Fruit fly (Drosophila melanogaster) whole organism, embryonic: ENCODE results near the gene CG14561.

Source experiments
- BEAF-32 ChIP-seq: fragments of 200-800 bp; sonication (Bioruptor generic); optimal IDR thresholded peaks from 3 replicates; lab custom pipeline; 2017; ENCODE audit warnings: missing biosample characterization, missing genetic modification characterization, mild to moderate bottlenecking, moderate library complexity, missing genetic modification reagents
- CG10267 ChIP-seq: fragments of 200-800 bp; sonication (Bioruptor generic); optimal IDR thresholded peaks from 2 replicates; lab custom pipeline; 2018; ENCODE audit warnings: missing biosample characterization, mild to moderate bottlenecking, missing genetic modification characterization, moderate library complexity
- CG10462 ChIP-seq: fragments of 200-800 bp; sonication (Bioruptor generic); optimal IDR thresholded peaks from 2 replicates; lab custom pipeline; 2016; ENCODE audit warnings: missing biosample characterization, missing genetic modification characterization
- CG11247 ChIP-seq: fragments of 200-800 bp; sonication (Bioruptor generic); IDR thresholded peaks from 2 replicates; pipeline ENCODE4 v1.3.6; 2022; ENCODE audit warnings: missing biosample characterization, missing genetic modification characterization
- CG11504 ChIP-seq: fragments of 200-800 bp; sonication (Bioruptor generic); optimal IDR thresholded peaks from 3 replicates; lab custom pipeline; 2019; ENCODE audit warnings: missing biosample characterization, mild to moderate bottlenecking, missing genetic modification characterization, moderate library complexity
- CG17361 ChIP-seq: fragments of 200-800 bp; sonication (Bioruptor generic); IDR thresholded peaks from 3 replicates; pipeline ENCODE4 v1.3.6; 2022; ENCODE audit warnings: missing biosample characterization, missing genetic modification characterization
- CG18764 ChIP-seq: fragments of 200-800 bp; sonication (Bioruptor generic); optimal IDR thresholded peaks from 3 replicates; lab custom pipeline; 2016; ENCODE audit warnings: missing biosample characterization, missing genetic modification characterization
- CG2678 ChIP-seq: fragments of 200-800 bp; sonication (Bioruptor generic); optimal IDR thresholded peaks from 3 replicates; lab custom pipeline; 2019; ENCODE audit warnings: missing biosample characterization, mild to moderate bottlenecking, missing genetic modification characterization, moderate library complexity
- CG4360 ChIP-seq: fragments of 200-800 bp; sonication (Bioruptor generic); IDR thresholded peaks from 2 replicates; pipeline ENCODE4 v1.3.6; 2022; ENCODE audit warnings: missing biosample characterization, missing genetic modification characterization
- CG4404 ChIP-seq: fragments of 200-800 bp; sonication (Bioruptor generic); IDR thresholded peaks from 2 replicates; pipeline ENCODE4 v1.3.6; 2022; ENCODE audit warnings: missing biosample characterization, missing genetic modification characterization
- CG6791 ChIP-seq: fragments of 200-800 bp; sonication (Bioruptor generic); IDR thresholded peaks from 3 replicates; pipeline ENCODE4 v1.3.6; 2022; ENCODE audit warnings: missing biosample characterization, missing genetic modification characterization; ENCODE audit not compliant: partially characterized antibody
- CG6854 ChIP-seq: fragments of 200-800 bp; sonication (Bioruptor generic); optimal IDR thresholded peaks from 3 replicates; lab custom pipeline; 2017; ENCODE audit warnings: missing biosample characterization, mild to moderate bottlenecking, missing genetic modification characterization
- CG7556 ChIP-seq: fragments of 200-800 bp; sonication (Bioruptor generic); optimal IDR thresholded peaks from 2 replicates; lab custom pipeline; 2017; ENCODE audit warnings: missing biosample characterization, mild to moderate bottlenecking, missing genetic modification characterization
- D19A ChIP-seq: fragments of 200-800 bp; optimal IDR thresholded peaks from 3 replicates; lab custom pipeline; 2019; ENCODE audit warnings: missing biosample characterization, mild to moderate bottlenecking, missing genetic modification characterization, moderate library complexity
- Dbx ChIP-seq: fragments of 200-800 bp; sonication (Bioruptor generic); IDR thresholded peaks from 3 replicates; pipeline ENCODE4 v1.3.6; 2022; ENCODE audit warnings: missing biosample characterization, missing genetic modification characterization
- E2f1 ChIP-seq: fragments of 200-800 bp; sonication (Bioruptor generic); IDR thresholded peaks from 2 replicates; pipeline ENCODE4 v1.3.6; 2022; ENCODE audit warnings: missing biosample characterization, missing genetic modification characterization
- Med ChIP-seq: fragments of 200-800 bp; sonication (Bioruptor generic); peaks from one replicate; lab custom pipeline; 2016; ENCODE audit warnings: missing biosample characterization, missing genetic modification characterization, mild to moderate bottlenecking, inconsistent platforms, moderate library complexity
- Meics ChIP-seq: fragments of 200-800 bp; sonication (Bioruptor generic); optimal IDR thresholded peaks from 2 replicates; lab custom pipeline; 2017; ENCODE audit warnings: missing biosample characterization, mild to moderate bottlenecking, missing genetic modification characterization
- Neu2 ChIP-seq: fragments of 200-800 bp; sonication (Bioruptor generic); optimal IDR thresholded peaks from 3 replicates; lab custom pipeline; 2016; ENCODE audit warnings: missing biosample characterization, missing genetic modification characterization, borderline replicate concordance
- Rx ChIP-seq: fragments of 200-800 bp; sonication (Bioruptor generic); IDR thresholded peaks from 2 replicates; pipeline ENCODE4 v1.3.6; 2022; ENCODE audit warnings: missing biosample characterization, missing genetic modification characterization
- Taf1 ChIP-seq: fragments of 200-800 bp; sonication (Bioruptor generic); IDR thresholded peaks from 2 replicates; pipeline ENCODE4 v1.3.6; 2022; ENCODE audit warnings: missing biosample characterization, missing genetic modification characterization
- Trl ChIP-seq, 3 experiments: fragments of >200 bp in 2 of 3; fragments of 200-800 bp in 1 of 3; sonication (Bioruptor generic) in 1 of 3; optimal IDR thresholded peaks; 2 replicates in 1 of 3; 3 replicates in 2 of 3; lab custom pipeline; 2016 to 2017; ENCODE audit warnings: missing biosample characterization in 1 of 3, missing genetic modification characterization in 1 of 3
- amos ChIP-seq: fragments of 200-800 bp; sonication (Bioruptor generic); IDR thresholded peaks from 2 replicates; pipeline ENCODE4 v1.3.6; 2022; ENCODE audit warnings: missing biosample characterization, missing genetic modification characterization; ENCODE audit not compliant: partially characterized antibody
- dati ChIP-seq: fragments of 200-800 bp; sonication (Bioruptor generic); IDR thresholded peaks from 2 replicates; pipeline ENCODE4 v1.3.6; 2022; ENCODE audit warnings: missing biosample characterization, missing genetic modification characterization
- exex ChIP-seq: fragments of 200-800 bp; sonication (Bioruptor generic); optimal IDR thresholded peaks from 4 replicates; lab custom pipeline; 2018; ENCODE audit warnings: missing biosample characterization, mild to moderate bottlenecking, missing genetic modification characterization, moderate library complexity
- gem ChIP-seq: fragments of 200-800 bp; sonication (Bioruptor generic); optimal IDR thresholded peaks from 2 replicates; lab custom pipeline; 2019; ENCODE audit warnings: missing biosample characterization, mild to moderate bottlenecking, missing genetic modification characterization, moderate library complexity
- gfzf ChIP-seq: fragments of 200-800 bp; sonication (Bioruptor generic); optimal IDR thresholded peaks from 2 replicates; lab custom pipeline; 2016; ENCODE audit warnings: missing biosample characterization, mild to moderate bottlenecking, missing genetic modification characterization, moderate library complexity
- gro ChIP-seq: fragments of 200-800 bp; sonication (Bioruptor generic); optimal IDR thresholded peaks from 2 replicates; lab custom pipeline; 2016; ENCODE audit warnings: missing biosample characterization, missing genetic modification characterization
- nerfin-1 ChIP-seq: fragments of 200-800 bp; sonication (Bioruptor generic); optimal IDR thresholded peaks from 3 replicates; lab custom pipeline; 2019; ENCODE audit warnings: missing biosample characterization, mild to moderate bottlenecking, missing genetic modification characterization, moderate library complexity
- rib ChIP-seq: fragments of 200-800 bp; sonication (Bioruptor generic); IDR thresholded peaks from 2 replicates; pipeline ENCODE4 v1.3.6; 2022; ENCODE audit warnings: missing biosample characterization, missing genetic modification characterization
- sens ChIP-seq: fragments of 200-800 bp; sonication (Bioruptor generic); peaks from one replicate; lab custom pipeline; 2016; ENCODE audit warnings: missing biosample characterization, missing genetic modification characterization
- seq ChIP-seq: fragments of 200-800 bp; sonication (Bioruptor generic); IDR thresholded peaks from 2 replicates; pipeline ENCODE4 v1.3.6; 2022; ENCODE audit warnings: missing biosample characterization, missing genetic modification characterization
- stwl ChIP-seq: fragments of 200-800 bp; sonication (Bioruptor generic); optimal IDR thresholded peaks from 3 replicates; lab custom pipeline; 2018; ENCODE audit warnings: missing biosample characterization, mild to moderate bottlenecking, missing genetic modification characterization, moderate library complexity
- z ChIP-seq: fragments of 200-800 bp; sonication (Bioruptor generic); IDR thresholded peaks from 3 replicates; pipeline ENCODE4 v1.3.6; 2022; ENCODE audit warnings: missing biosample characterization, missing genetic modification characterization
- zen ChIP-seq: fragments of 200-800 bp; sonication (Bioruptor generic); optimal IDR thresholded peaks from 3 replicates; lab custom pipeline; 2018; ENCODE audit warnings: missing biosample characterization, mild to moderate bottlenecking, missing genetic modification characterization, moderate library complexity
- zfh1 ChIP-seq: fragments of 200-800 bp; sonication (Bioruptor generic); IDR thresholded peaks from 3 replicates; pipeline ENCODE4 v1.3.6; 2022; ENCODE audit warnings: missing biosample characterization, missing genetic modification characterization

The CG14561 gene

DNA sequence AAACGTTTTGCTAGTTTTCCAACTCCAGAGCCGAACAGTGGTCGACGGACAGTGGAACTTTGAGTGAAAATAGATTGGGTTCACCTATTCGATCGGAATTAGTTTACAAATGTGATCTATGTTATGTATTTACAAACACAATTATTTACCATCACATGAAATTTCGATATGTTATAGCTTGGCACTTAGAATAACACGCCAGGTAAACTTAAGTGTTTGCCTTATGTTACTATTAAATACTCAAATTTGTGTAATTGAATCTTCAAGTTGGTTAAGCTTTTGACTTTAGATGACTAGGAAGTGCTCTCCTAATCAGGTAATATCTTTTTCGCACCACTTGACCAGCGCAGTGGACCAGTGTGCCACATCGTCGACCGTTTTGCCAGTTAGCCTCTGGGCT is 25.6 kb downstream of the CG14561 start:
- TF ChIP-seq CG4360 (GFP tag; lab: Robert Waterston, UW) (no peak), Med (GFP tag; lab: Kevin White, UChicago) (peak; percentile 4), sens (GFP tag; lab: Kevin White, UChicago) (peak; percentile 70), Taf1 (GFP tag; lab: Robert Waterston, UW) (no peak)

DNA sequence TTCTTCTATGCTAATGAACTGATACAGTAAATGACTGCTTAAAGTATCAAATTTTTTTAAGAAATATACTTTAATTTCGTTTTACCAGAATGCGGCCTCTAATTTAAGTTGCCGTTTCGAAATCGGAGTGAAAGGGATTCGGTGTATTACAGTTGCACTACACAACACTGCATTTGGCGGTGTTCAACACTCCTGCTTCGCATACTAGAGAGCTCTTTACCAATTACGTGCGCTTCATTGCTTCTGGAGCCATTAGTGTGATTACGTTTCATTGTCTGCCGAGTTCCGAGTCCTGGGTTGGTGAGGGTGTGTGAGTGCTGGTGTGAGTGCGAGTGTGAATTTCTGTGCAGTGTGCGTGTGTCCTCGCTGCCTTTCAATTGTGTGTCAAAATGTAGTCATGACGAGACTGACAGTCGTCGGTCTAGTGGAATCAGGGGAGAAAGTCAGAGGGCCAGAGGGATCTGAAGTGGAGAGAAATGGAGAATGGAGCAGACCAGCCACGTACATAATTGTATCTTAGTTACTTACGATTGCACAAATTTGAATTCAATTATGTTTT is 28.7 kb downstream of the CG14561 start:
- TF ChIP-seq zfh1 (GFP tag; lab: Robert Waterston, UW) (no peak), Neu2 (GFP tag; lab: Kevin White, UChicago) (peak; percentile 91), amos (peak; percentile 18; the same call in 1 of the 2 replicates), sens (GFP tag; lab: Kevin White, UChicago) (peak; percentile 45), stwl (tag; lab: Kevin White, UChicago) (peak; percentile 96), CG6791 (GFP tag; lab: Robert Waterston, UW) (peak; percentile 23; the same call in 1 of the 3 replicates), CG4404 (GFP tag; lab: Robert Waterston, UW) (no peak), zen (peak; percentile 66), Trl (optimal IDR thresholded peaks at IDR 0.05; lab: Kevin White, UChicago) (no peak), Trl (GFP tag; optimal IDR thresholded peaks at IDR 0.05; lab: Kevin White, UChicago) (no peak), nerfin-1 (peak; percentile 60), CG10267 (tag; lab: Kevin White, UChicago) (peak; percentile 35), D19A (tag; lab: Kevin White, UChicago) (peak; percentile 3)

DNA sequence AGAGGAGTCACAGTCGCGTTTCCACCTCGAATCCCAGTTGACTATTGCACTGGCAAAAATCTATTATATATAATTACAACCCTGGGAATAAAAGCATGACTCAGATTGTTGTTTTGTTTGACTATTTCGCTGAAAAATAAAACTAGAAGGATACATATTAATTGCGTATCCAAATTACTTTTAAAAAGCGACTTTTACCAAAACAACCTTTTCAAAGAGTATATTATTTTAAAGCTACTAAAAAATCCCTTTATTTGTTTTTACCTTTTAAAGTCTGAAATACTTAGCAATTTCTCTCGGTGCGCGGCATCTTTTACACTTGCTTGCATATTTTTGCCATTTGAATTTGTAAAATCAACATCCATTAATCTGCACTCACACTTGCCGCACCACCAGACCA is 41.0 kb downstream of the CG14561 start:
- TF ChIP-seq z (GFP tag; lab: Robert Waterston, UW) (no peak), nerfin-1 (no peak), seq (GFP tag; lab: Robert Waterston, UW) (no peak), BEAF-32 (GFP tag; lab: Kevin White, UChicago) (no peak), D19A (tag; lab: Kevin White, UChicago) (no peak), Rx (GFP tag; lab: Robert Waterston, UW) (no peak), Dbx (GFP tag; lab: Robert Waterston, UW) (no peak), CG6854 (no peak), E2f1 (GFP tag; lab: Robert Waterston, UW) (no peak), dati (GFP tag; lab: Robert Waterston, UW) (no peak), exex (tag; lab: Kevin White, UChicago) (no peak), CG10462 (GFP tag; lab: Kevin White, UChicago) (no peak), CG11247 (no peak)

- TF ChIP-seq CG11504 (tag; lab: Kevin White, UChicago) (peak; percentile 4), Meics (peak; percentile 22), CG18764 (GFP tag; lab: Kevin White, UChicago) (no peak), CG7556 (GFP tag; lab: Kevin White, UChicago) (peak; percentile 6), gfzf (no peak), gro (no peak), gem (tag; lab: Kevin White, UChicago) (peak; percentile 12), sens (GFP tag; lab: Kevin White, UChicago) (peak; percentile 69), CG17361 (GFP tag; lab: Robert Waterston, UW) (0 out of 3 replicates have a peak, but pooled peaks have one; percentile 19), D19A (tag; lab: Kevin White, UChicago) (peak; percentile 56), CG2678 (tag; lab: Kevin White, UChicago) (peak; percentile 2), rib (GFP tag; lab: Robert Waterston, UW) (no peak)
- TF ChIP-seq, all 482 proteins: peak for 8
These were observed 44.2 kb downstream of the CG14561 start for dm6 chr3L:22109903-22110302.
